In the genomic region with DNA sequence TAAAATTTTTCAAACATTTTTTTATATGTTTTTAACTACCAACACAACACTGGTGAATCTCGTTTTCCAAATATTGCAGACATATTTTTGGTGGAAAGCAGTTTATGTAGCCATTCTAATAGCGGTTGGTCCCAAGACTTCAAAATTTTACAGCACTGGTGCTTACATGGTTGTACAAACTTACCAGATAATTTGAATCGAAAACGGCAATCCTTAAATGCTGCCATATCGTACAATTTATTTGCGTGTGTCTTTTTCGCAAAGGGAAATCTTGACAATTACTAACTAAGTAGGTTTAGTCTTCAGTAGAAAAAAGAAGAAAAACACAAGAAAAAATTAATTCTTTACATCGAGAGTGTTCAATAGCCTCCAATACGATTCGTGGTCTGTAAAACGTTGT, we compare ENCODE assay signal across 2 fruit fly cellular contexts.
A peak's percentile ranks its signal among the peaks of the same experiment; 100 is the strongest.
TF ChIP-seq lines count a peak whose summit lies in the region.

TSS of gene CG12362 (plus strand) at position 301 of the 400 bp plus-strand sequence.

- TF ChIP-seq CTCF in whole organism, embryonic (GFP tag; optimal IDR thresholded peaks at IDR 0.05; lab: Kevin White, UChicago), result no peak

TF ChIP-seq in whole organism, embryonic, 481 proteins besides CTCF, POLR2A, EP300 and RAD21:
- TF ChIP-seq stwl (tag; optimal IDR thresholded peaks at IDR 0.05; lab: Kevin White, UChicago) (peak; percentile 58), CG15479 (GFP tag; optimal IDR thresholded peaks at IDR 0.05; lab: Kevin White, UChicago) (no peak)

TF ChIP-seq in whole organism, prepupa, 60 proteins besides CTCF, POLR2A, EP300 and RAD21:
- TF ChIP-seq fd85E (GFP tag; optimal IDR thresholded peaks at IDR 0.05; lab: Kevin White, UChicago) (no peak), CG6163 (GFP tag; IDR thresholded peaks at IDR 0.05; lab: Robert Waterston, UW) (no peak), CG8319 (GFP tag; optimal IDR thresholded peaks at IDR 0.05; lab: Kevin White, UChicago) (no peak), CG9139 (GFP tag; optimal IDR thresholded peaks at IDR 0.05; lab: Kevin White, UChicago) (no peak), Eip78C (GFP tag; lab: Kevin White, UChicago) (peak; percentile 22)
